Fruit fly (Drosophila melanogaster) whole organism, embryonic: ENCODE results near the gene CG17803.
A peak's percentile ranks its signal among the peaks of the same experiment; 100 is the strongest.

Experiments used
- Asciz ChIP-seq: fragments of 200-800 bp; sonication (Bioruptor generic); optimal IDR thresholded peaks from 2 replicates; lab custom pipeline; 2017; ENCODE audit warnings: missing biosample characterization, mild to moderate bottlenecking, missing genetic modification characterization, missing genetic modification reagents
- Bgb ChIP-seq: fragments of 200-800 bp; sonication (Bioruptor generic); IDR thresholded peaks from 2 replicates; pipeline ENCODE4 v1.3.6; 2022; ENCODE audit warnings: missing biosample characterization, missing genetic modification characterization; ENCODE audit not compliant: partially characterized antibody
- Bteb2 ChIP-seq: fragments of 200-800 bp; sonication (Bioruptor generic); optimal IDR thresholded peaks from 2 replicates; lab custom pipeline; 2016; ENCODE audit warnings: missing biosample characterization, missing genetic modification characterization
- CG11085 ChIP-seq: fragments of 200-800 bp; sonication (Bioruptor generic); IDR thresholded peaks from 2 replicates; pipeline ENCODE4 v1.3.6; 2022; ENCODE audit warnings: missing biosample characterization, missing genetic modification characterization
- CG11696 ChIP-seq: fragments of 200-800 bp; sonication (Bioruptor generic); IDR thresholded peaks from 2 replicates; pipeline ENCODE4 v1.3.6; 2022; ENCODE audit warnings: missing biosample characterization, missing genetic modification characterization
- CG11723 ChIP-seq: fragments of 200-800 bp; sonication (Bioruptor generic); optimal IDR thresholded peaks from 2 replicates; lab custom pipeline; 2017; ENCODE audit warnings: missing biosample characterization, mild to moderate bottlenecking, missing genetic modification characterization
- CG12071 ChIP-seq: fragments of 200-800 bp; sonication (Bioruptor generic); optimal IDR thresholded peaks from 3 replicates; lab custom pipeline; 2018; ENCODE audit warnings: missing biosample characterization, mild to moderate bottlenecking, missing genetic modification characterization
- CG12942 ChIP-seq: fragments of 200-800 bp; sonication (Bioruptor generic); optimal IDR thresholded peaks from 3 replicates; lab custom pipeline; 2016; ENCODE audit warnings: missing biosample characterization, missing genetic modification characterization
- CG14014 ChIP-seq: fragments of 200-800 bp; sonication (Bioruptor generic); IDR thresholded peaks from 2 replicates; pipeline ENCODE4 v1.3.6; 2022; ENCODE audit warnings: missing biosample characterization, missing genetic modification characterization
- CG14710 ChIP-seq: fragments of 200-800 bp; sonication (Bioruptor generic); optimal IDR thresholded peaks from 3 replicates; lab custom pipeline; 2019; ENCODE audit warnings: missing biosample characterization, mild to moderate bottlenecking, missing genetic modification characterization, moderate library complexity
- CG15514 ChIP-seq: fragments of 200-800 bp; sonication (Bioruptor generic); optimal IDR thresholded peaks from 3 replicates; lab custom pipeline; 2017; ENCODE audit warnings: missing biosample characterization, missing genetic modification characterization, mild to moderate bottlenecking, moderate library complexity, missing genetic modification reagents
- CG15601 ChIP-seq: fragments of 200-800 bp; sonication (Bioruptor generic); optimal IDR thresholded peaks from 3 replicates; lab custom pipeline; 2019; ENCODE audit warnings: missing biosample characterization, mild to moderate bottlenecking, missing genetic modification characterization, moderate library complexity
- CG17361 ChIP-seq: fragments of 200-800 bp; sonication (Bioruptor generic); IDR thresholded peaks from 3 replicates; pipeline ENCODE4 v1.3.6; 2022; ENCODE audit warnings: missing biosample characterization, missing genetic modification characterization
- CG18599 ChIP-seq: fragments of 200-800 bp; sonication (Bioruptor generic); optimal IDR thresholded peaks from 3 replicates; lab custom pipeline; 2017; ENCODE audit warnings: missing biosample characterization, missing genetic modification characterization, mild to moderate bottlenecking, moderate library complexity, missing genetic modification reagents
- CG33213 ChIP-seq: fragments of 200-800 bp; sonication (Bioruptor generic); optimal IDR thresholded peaks from 3 replicates; lab custom pipeline; 2016; ENCODE audit warnings: missing biosample characterization, missing genetic modification characterization
- CG33557 ChIP-seq: fragments of 200-800 bp; sonication (Bioruptor generic); optimal IDR thresholded peaks from 2 replicates; lab custom pipeline; 2019; ENCODE audit warnings: missing biosample characterization, mild to moderate bottlenecking, missing genetic modification characterization, moderate library complexity
- CG5953 ChIP-seq: fragments of 200-800 bp; sonication (Bioruptor generic); IDR thresholded peaks from 2 replicates; pipeline ENCODE4 v1.3.6; 2022; ENCODE audit warnings: missing biosample characterization, missing genetic modification characterization
- CG6175 ChIP-seq: fragments of 200-800 bp; sonication (Bioruptor generic); IDR thresholded peaks from 3 replicates; pipeline ENCODE4 v1.3.6; 2022; ENCODE audit warnings: missing biosample characterization, missing genetic modification characterization
- CG6654 ChIP-seq: fragments of 200-800 bp; sonication (Bioruptor generic); optimal IDR thresholded peaks from 2 replicates; lab custom pipeline; 2017; ENCODE audit warnings: missing biosample characterization, mild to moderate bottlenecking, missing genetic modification characterization
- CG6689 ChIP-seq: fragments of 200-800 bp; sonication (Bioruptor generic); IDR thresholded peaks from 2 replicates; pipeline ENCODE4 v1.3.6; 2022; ENCODE audit warnings: missing biosample characterization, missing genetic modification characterization
- CG7271 ChIP-seq: fragments of 200-800 bp; sonication (Bioruptor generic); optimal IDR thresholded peaks from 2 replicates; lab custom pipeline; 2018; ENCODE audit warnings: missing biosample characterization, mild to moderate bottlenecking, missing genetic modification characterization, moderate library complexity
- CG7745 ChIP-seq: fragments of 200-800 bp; sonication (Bioruptor generic); optimal IDR thresholded peaks from 2 replicates; lab custom pipeline; 2018; ENCODE audit warnings: missing biosample characterization, mild to moderate bottlenecking, missing genetic modification characterization, moderate library complexity
- CG7928 ChIP-seq: fragments of 200-800 bp; sonication (Bioruptor generic); optimal IDR thresholded peaks from 2 replicates; lab custom pipeline; 2017; ENCODE audit warnings: missing biosample characterization, mild to moderate bottlenecking, missing genetic modification characterization
- CG8290 ChIP-seq, 3 experiments: fragments of 200-800 bp; sonication (Bioruptor generic); optimal IDR thresholded peaks; 2 replicates each; lab custom pipeline; 2016 to 2019; ENCODE audit warnings: missing biosample characterization in 3 of 3, missing genetic modification characterization in 3 of 3, mild to moderate bottlenecking in 2 of 3, moderate library complexity in 1 of 3
- Deaf1 ChIP-seq: fragments of 200-800 bp; optimal IDR thresholded peaks from 3 replicates; lab custom pipeline; 2019; ENCODE audit warnings: missing biosample characterization, mild to moderate bottlenecking, missing genetic modification characterization, moderate library complexity
- Dfd ChIP-seq, 2 experiments: fragments of >200 bp; optimal IDR thresholded peaks; 2 replicates each; lab custom pipeline; 2017; ENCODE audit warnings: missing biosample characterization in 2 of 2, missing genetic modification characterization in 2 of 2
- Dip3 ChIP-seq: fragments of 200-800 bp; sonication (Bioruptor generic); optimal IDR thresholded peaks from 3 replicates; lab custom pipeline; 2016; ENCODE audit warnings: missing biosample characterization, missing genetic modification characterization
- Kr ChIP-seq: fragments of 200-800 bp; sonication (Bioruptor generic); optimal IDR thresholded peaks from 2 replicates; lab custom pipeline; 2017; ENCODE audit warnings: missing biosample characterization, mild to moderate bottlenecking, missing genetic modification characterization
- PHDP ChIP-seq: fragments of 200-800 bp; sonication (Bioruptor generic); optimal IDR thresholded peaks from 3 replicates; lab custom pipeline; 2018; ENCODE audit warnings: missing biosample characterization, mild to moderate bottlenecking, missing genetic modification characterization, moderate library complexity
- Rfx ChIP-seq: fragments of 200-800 bp; sonication (Bioruptor generic); IDR thresholded peaks from 2 replicates; pipeline ENCODE4 v1.3.6; 2022; ENCODE audit warnings: missing biosample characterization, missing genetic modification characterization
- Sox100B ChIP-seq: fragments of 200-800 bp; sonication (Bioruptor generic); optimal IDR thresholded peaks from 3 replicates; lab custom pipeline; 2018; ENCODE audit warnings: missing biosample characterization, mild to moderate bottlenecking, missing genetic modification characterization
- Tbp ChIP-seq: fragments of >200 bp; optimal IDR thresholded peaks from 2 replicates; lab custom pipeline; 2018; ENCODE audit warnings: missing biosample characterization, missing genetic modification characterization
- Usf ChIP-seq: fragments of 200-800 bp; sonication (Bioruptor generic); optimal IDR thresholded peaks from 2 replicates; lab custom pipeline; 2017; ENCODE audit warnings: missing genotype, missing biosample characterization, missing genetic modification characterization
- YL-1 ChIP-seq: fragments of 200-800 bp; sonication (Bioruptor generic); optimal IDR thresholded peaks from 3 replicates; lab custom pipeline; 2017; ENCODE audit warnings: missing biosample characterization, mild to moderate bottlenecking, missing genetic modification characterization
- bcd ChIP-seq: fragments of 200-800 bp; sonication (Bioruptor generic); optimal IDR thresholded peaks from 2 replicates; lab custom pipeline; 2017; ENCODE audit warnings: missing biosample characterization, mild to moderate bottlenecking, missing genetic modification characterization
- ci ChIP-seq: fragments of 200-800 bp; sonication (Bioruptor generic); IDR thresholded peaks from 3 replicates; pipeline ENCODE4 v1.3.6; 2022; ENCODE audit warnings: missing biosample characterization, missing genetic modification characterization
- crol ChIP-seq: fragments of 200-800 bp; sonication (Bioruptor generic); IDR thresholded peaks from 2 replicates; pipeline ENCODE4 v1.3.6; 2022; ENCODE audit warnings: missing biosample characterization, missing genetic modification characterization
- dati ChIP-seq: fragments of 200-800 bp; sonication (Bioruptor generic); IDR thresholded peaks from 2 replicates; pipeline ENCODE4 v1.3.6; 2022; ENCODE audit warnings: missing biosample characterization, missing genetic modification characterization
- gem ChIP-seq: fragments of 200-800 bp; sonication (Bioruptor generic); optimal IDR thresholded peaks from 2 replicates; lab custom pipeline; 2019; ENCODE audit warnings: missing biosample characterization, mild to moderate bottlenecking, missing genetic modification characterization, moderate library complexity
- ind ChIP-seq: fragments of 200-800 bp; sonication (Bioruptor generic); optimal IDR thresholded peaks from 3 replicates; lab custom pipeline; 2016; ENCODE audit warnings: missing biosample characterization, missing genetic modification characterization
- inv ChIP-seq: fragments of 200-800 bp; sonication (Bioruptor generic); IDR thresholded peaks from 2 replicates; pipeline ENCODE4 v1.3.6; 2022; ENCODE audit warnings: missing biosample characterization, missing genetic modification characterization; ENCODE audit not compliant: partially characterized antibody
- kah ChIP-seq: fragments of 200-800 bp; sonication (Bioruptor generic); optimal IDR thresholded peaks from 2 replicates; lab custom pipeline; 2018; ENCODE audit warnings: missing biosample characterization, mild to moderate bottlenecking, missing genetic modification characterization
- nmo ChIP-seq: fragments of 200-800 bp; sonication (Bioruptor generic); optimal IDR thresholded peaks from 2 replicates; lab custom pipeline; 2018; ENCODE audit warnings: missing biosample characterization, mild to moderate bottlenecking, missing genetic modification characterization, moderate library complexity
- pfk ChIP-seq: fragments of 200-800 bp; sonication (Bioruptor generic); optimal IDR thresholded peaks from 2 replicates; lab custom pipeline; 2018; ENCODE audit warnings: missing biosample characterization, mild to moderate bottlenecking, missing genetic modification characterization, moderate library complexity
- phol ChIP-seq: fragments of 200-800 bp; sonication (Bioruptor generic); optimal IDR thresholded peaks from 3 replicates; lab custom pipeline; 2018; ENCODE audit warnings: missing biosample characterization, mild to moderate bottlenecking, missing genetic modification characterization, moderate library complexity
- prd ChIP-seq, 3 experiments: fragments of >200 bp in 2 of 3; fragments of 200-800 bp in 1 of 3; sonication (Bioruptor generic) in 1 of 3; optimal IDR thresholded peaks in 2 of 3; IDR thresholded peaks in 1 of 3; 2 replicates in 2 of 3; 3 replicates in 1 of 3; pipeline versions ENCODE4 v1.3.6 to Lab custom; 2017 to 2022; ENCODE audit warnings: missing biosample characterization in 1 of 3, missing genetic modification characterization in 1 of 3
- ssp ChIP-seq: fragments of 200-800 bp; sonication (Bioruptor generic); IDR thresholded peaks from 2 replicates; pipeline ENCODE4 v1.3.6; 2022; ENCODE audit warnings: missing biosample characterization, missing genetic modification characterization
- toy ChIP-seq: fragments of 200-800 bp; sonication (Bioruptor generic); IDR thresholded peaks from 2 replicates; pipeline ENCODE4 v1.3.6; 2022; ENCODE audit warnings: missing biosample characterization, missing genetic modification characterization
- vvl ChIP-seq: fragments of 200-800 bp; sonication (Bioruptor generic); IDR thresholded peaks from 2 replicates; pipeline ENCODE4 v1.3.6; 2022; ENCODE audit warnings: missing biosample characterization, missing genetic modification characterization

CG17803 gene

DNA sequence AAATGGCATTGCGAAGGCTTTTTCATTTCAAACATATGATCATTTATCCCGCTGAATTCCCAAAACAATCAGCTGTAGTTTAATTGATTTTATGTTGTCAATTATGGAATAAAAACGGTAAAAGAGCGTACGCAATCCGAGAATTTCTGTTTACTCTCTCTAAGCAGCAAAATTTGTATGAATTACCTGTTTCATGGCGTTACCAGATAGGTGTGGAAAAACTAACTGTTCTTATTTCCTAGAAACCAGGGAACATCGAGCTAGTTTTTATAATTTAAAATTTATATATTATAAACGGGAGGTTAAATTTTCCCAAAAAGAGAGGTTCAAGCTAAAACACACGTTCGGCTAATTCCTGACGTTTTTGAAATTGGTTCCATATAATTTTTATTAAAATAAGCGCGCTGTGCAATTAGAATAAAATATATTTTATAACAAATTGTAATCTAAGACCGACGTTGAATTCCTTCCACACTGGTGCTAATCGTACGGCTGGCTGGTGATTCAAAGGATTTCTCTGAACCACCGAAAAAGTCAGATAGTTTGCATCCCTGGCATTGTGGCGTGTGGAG lies 5.8 kb upstream of the CG17803 start, which contains the start of gene CG17801:
Gene CG17801 (minus strand): TSS at position 51 of the 572 bp plus-strand sequence.
- TF ChIP-seq gem (peak; percentile 46), CG11723 (GFP tag; lab: Kevin White, UChicago) (no peak), crol (no peak), CG6654 (GFP tag; lab: Kevin White, UChicago) (no peak), pfk (GFP tag; lab: Kevin White, UChicago) (no peak), CG6175 (GFP tag; lab: Robert Waterston, UW) (no peak), nmo (peak; percentile 1), CG8290 (GFP tag; optimal IDR thresholded peaks at IDR 0.05; lab: Kevin White, UChicago) (no peak), CG8290 (tag; optimal IDR thresholded peaks at IDR 0.05; lab: Kevin White, UChicago) (no peak), Asciz (GFP tag; lab: Kevin White, UChicago) (no peak), Sox100B (GFP tag; lab: Kevin White, UChicago) (peak; percentile 14), CG14710 (tag; lab: Kevin White, UChicago) (peak; percentile 14), kah (GFP tag; lab: Kevin White, UChicago) (no peak), Bgb (no peak), Rfx (GFP tag; lab: Robert Waterston, UW) (no peak), toy (GFP tag; lab: Robert Waterston, UW) (no peak), CG15514 (GFP tag; lab: Kevin White, UChicago) (peak; percentile 2), CG7928 (GFP tag; lab: Kevin White, UChicago) (peak; percentile 52), Dip3 (GFP tag; lab: Kevin White, UChicago) (no peak), CG11696 (GFP tag; lab: Robert Waterston, UW) (no peak), CG18599 (GFP tag; lab: Kevin White, UChicago) (peak; percentile 15), CG7271 (no peak), ci (GFP tag; lab: Robert Waterston, UW) (0 out of 3 replicates have a peak, but pooled peaks have one; percentile 25), CG33213 (no peak), ssp (GFP tag; lab: Robert Waterston, UW) (no peak), CG11085 (GFP tag; lab: Robert Waterston, UW) (no peak), CG14014 (GFP tag; lab: Robert Waterston, UW) (no peak), Deaf1 (no peak), CG7745 (tag; lab: Kevin White, UChicago) (no peak), ind (GFP tag; lab: Kevin White, UChicago) (no peak), CG12071 (GFP tag; lab: Kevin White, UChicago) (no peak), dati (GFP tag; lab: Robert Waterston, UW) (no peak), vvl (no peak), CG5953 (GFP tag; lab: Robert Waterston, UW) (no peak), YL-1 (GFP tag; lab: Kevin White, UChicago) (no peak), inv (GFP tag; lab: Robert Waterston, UW) (no peak), CG6689 (GFP tag; lab: Robert Waterston, UW) (peak; percentile 4; the same call in 1 of the 2 replicates), CG17361 (GFP tag; lab: Robert Waterston, UW) (0 out of 3 replicates have a peak, but pooled peaks have one; percentile 19), bcd (GFP tag; lab: Kevin White, UChicago) (no peak), Tbp (no peak), CG33557 (GFP tag; lab: Kevin White, UChicago) (no peak), Bteb2 (GFP tag; lab: Kevin White, UChicago) (no peak), Usf (no peak), CG15601 (tag; lab: Kevin White, UChicago) (peak; percentile 13), PHDP (tag; lab: Kevin White, UChicago) (peak; percentile 6), prd (optimal IDR thresholded peaks at IDR 0.05; lab: Kevin White, UChicago) (no peak), prd (GFP tag; IDR thresholded peaks at IDR 0.05; lab: Robert Waterston, UW) (no peak), Dfd (GFP tag; optimal IDR thresholded peaks at IDR 0.05; lab: Kevin White, UChicago) (no peak), CG12942 (no peak), Kr (no peak), phol (tag; lab: Kevin White, UChicago) (peak; percentile 23)
